Worm (Caenorhabditis elegans) whole organism, young adult: ENCODE results near the gene C34C12.7.
A peak's percentile ranks its signal among the peaks of the same experiment; 100 is the strongest.

ENCODE experiments used
- F23B12.7 ChIP-seq: sonication (generic microtip); optimal IDR thresholded peaks from 2 replicates; lab custom pipeline; 2017; ENCODE audit warnings: missing genetic modification characterization, mild to moderate bottlenecking, missing compliant biosample characterization, antibody characterized with exemption, moderate library complexity; ENCODE audit not compliant: insufficient read depth
- F33H1.4 ChIP-seq: fragments of 200-800 bp; sonication (Bioruptor generic); IDR thresholded peaks from 2 replicates; pipeline ENCODE4 v1.3.6; 2022; ENCODE audit warnings: missing genetic modification reagents, missing genetic modification characterization, missing compliant biosample characterization
- F39B2.1 ChIP-seq: fragments of 200-800 bp; sonication (Bioruptor generic); IDR thresholded peaks from 2 replicates; pipeline ENCODE4 v1.3.6; 2022; ENCODE audit warnings: missing genetic modification reagents, missing genetic modification characterization, missing compliant biosample characterization
- F49E8.2 ChIP-seq: sonication (generic microtip); optimal IDR thresholded peaks from 3 replicates; lab custom pipeline; 2017; ENCODE audit warnings: missing genetic modification characterization, mild to moderate bottlenecking, missing compliant biosample characterization, antibody characterized with exemption, moderate library complexity; ENCODE audit not compliant: insufficient read depth
- T26A5.8 ChIP-seq: sonication (generic microtip); optimal IDR thresholded peaks from 2 replicates; lab custom pipeline; 2016; ENCODE audit warnings: missing genetic modification characterization, missing compliant biosample characterization
- Y79H2A.3 ChIP-seq: fragments of 200-800 bp; sonication (Bioruptor generic); conservative IDR thresholded peaks from 2 replicates; pipeline ENCODE4 v1.3.6; 2022; ENCODE audit warnings: missing genetic modification reagents, missing genetic modification characterization, missing compliant biosample characterization
- ZK185.1 ChIP-seq: sonication (generic microtip); optimal IDR thresholded peaks from 2 replicates; lab custom pipeline; 2016; ENCODE audit warnings: mild to moderate bottlenecking, missing genetic modification characterization, missing compliant biosample characterization; ENCODE audit not compliant: poor library complexity, severe bottlenecking
- akir-1 ChIP-seq: fragments of 200-800 bp; sonication (Bioruptor generic); optimal IDR thresholded peaks from 2 replicates; lab custom pipeline; 2018; ENCODE audit warnings: mild to moderate bottlenecking, missing genetic modification characterization, moderate library complexity, missing compliant biosample characterization
- ama-1 ChIP-seq, 3 experiments: fragments of 150-350 bp in 1 of 3; sonication (generic microtip) in 2 of 3; optimal IDR thresholded peaks; 2 replicates each; lab custom pipeline; 2014 to 2018; ENCODE audit warnings: missing biosample characterization in 2 of 3, missing genetic modification characterization in 2 of 3, missing genetic modification reagents in 2 of 3
- aptf-3 ChIP-seq: fragments of 200-800 bp; sonication (Bioruptor generic); IDR thresholded peaks from 2 replicates; pipeline ENCODE4 v1.3.6; 2022; ENCODE audit warnings: missing genetic modification characterization, missing compliant biosample characterization
- atf-7 ChIP-seq: sonication (generic microtip); optimal IDR thresholded peaks from 2 replicates; lab custom pipeline; 2017; ENCODE audit warnings: mild to moderate bottlenecking, missing genetic modification characterization, missing compliant biosample characterization
- attf-5 ChIP-seq: fragments of 200-800 bp; sonication (Bioruptor generic); optimal IDR thresholded peaks from 2 replicates; lab custom pipeline; 2018; ENCODE audit warnings: mild to moderate bottlenecking, missing genetic modification characterization, missing compliant biosample characterization
- attf-6 ChIP-seq: fragments of 200-800 bp; sonication (Bioruptor generic); IDR thresholded peaks from 2 replicates; pipeline ENCODE4 v1.3.6; 2022; ENCODE audit warnings: missing genetic modification reagents, missing genetic modification characterization, missing compliant biosample characterization
- bed-2 ChIP-seq: fragments of 200-800 bp; sonication (Bioruptor generic); IDR thresholded peaks from 2 replicates; pipeline ENCODE4 v1.3.6; 2022; ENCODE audit warnings: missing genetic modification reagents, missing genetic modification characterization, missing compliant biosample characterization
- cebp-1 ChIP-seq, 2 experiments: fragments of 200-800 bp in 1 of 2; sonication (Bioruptor generic) in 1 of 2; sonication (generic microtip) in 1 of 2; IDR thresholded peaks in 1 of 2; optimal IDR thresholded peaks in 1 of 2; 2 replicates each; pipeline versions ENCODE4 v1.3.6 to Lab custom; 2017 to 2022; ENCODE audit warnings: missing compliant biosample characterization in 2 of 2, missing genetic modification characterization in 2 of 2, mild to moderate bottlenecking in 1 of 2, missing genetic modification reagents in 1 of 2, moderate library complexity in 1 of 2
- cebp-2 ChIP-seq: fragments of 200-800 bp; sonication (Bioruptor generic); IDR thresholded peaks from 2 replicates; pipeline ENCODE4 v1.3.6; 2022; ENCODE audit warnings: missing genetic modification characterization, missing compliant biosample characterization
- dpl-1 ChIP-seq: fragments of 150-350 bp; optimal IDR thresholded peaks from 2 replicates; lab custom pipeline; 2014; ENCODE audit warnings: missing biosample characterization, missing genetic modification reagents, missing genetic modification characterization
- ekl-4 ChIP-seq: fragments of 200-800 bp; sonication (Bioruptor generic); IDR thresholded peaks from 2 replicates; pipeline ENCODE4 v1.3.6; 2022; ENCODE audit warnings: missing genetic modification reagents, missing genetic modification characterization, missing compliant biosample characterization
- ets-4 ChIP-seq: fragments of 200-800 bp; sonication (Bioruptor generic); optimal IDR thresholded peaks from 2 replicates; lab custom pipeline; 2018; ENCODE audit warnings: mild to moderate bottlenecking, missing genetic modification characterization, missing compliant biosample characterization
- hlh-12 ChIP-seq: sonication (generic microtip); optimal IDR thresholded peaks from 2 replicates; lab custom pipeline; 2016; ENCODE audit warnings: missing genetic modification characterization, missing compliant biosample characterization
- let-526 ChIP-seq: fragments of 200-800 bp; sonication (Bioruptor generic); IDR thresholded peaks from 2 replicates; pipeline ENCODE4 v1.3.6; 2022; ENCODE audit warnings: missing genetic modification reagents, missing genetic modification characterization, missing compliant biosample characterization
- let-607 ChIP-seq, 2 experiments: fragments of 200-800 bp in 1 of 2; sonication (Bioruptor generic) in 1 of 2; sonication (generic microtip) in 1 of 2; optimal IDR thresholded peaks; 2 replicates each; lab custom pipeline; 2016 to 2018; ENCODE audit warnings: mild to moderate bottlenecking in 2 of 2, missing compliant biosample characterization in 2 of 2, missing genetic modification characterization in 2 of 2, moderate library complexity in 2 of 2, missing genotype in 1 of 2
- lin-54 ChIP-seq: fragments of 200-800 bp; sonication (Bioruptor generic); optimal IDR thresholded peaks from 2 replicates; lab custom pipeline; 2018; ENCODE audit warnings: mild to moderate bottlenecking, missing genetic modification characterization, missing compliant biosample characterization
- madf-10 ChIP-seq: sonication (generic microtip); optimal IDR thresholded peaks from 2 replicates; lab custom pipeline; 2016; ENCODE audit warnings: mild to moderate bottlenecking, missing genetic modification characterization, missing compliant biosample characterization
- madf-3 ChIP-seq: fragments of 200-800 bp; sonication (Bioruptor generic); IDR thresholded peaks from 2 replicates; pipeline ENCODE4 v1.3.6; 2022; ENCODE audit warnings: missing genetic modification reagents, missing genetic modification characterization, missing compliant biosample characterization
- madf-6 ChIP-seq: fragments of 200-800 bp; sonication (Bioruptor generic); IDR thresholded peaks from 2 replicates; pipeline ENCODE4 v1.3.6; 2022; ENCODE audit warnings: missing genetic modification reagents, missing genetic modification characterization, missing compliant biosample characterization
- mel-28 ChIP-seq: sonication (generic microtip); optimal IDR thresholded peaks from 2 replicates; lab custom pipeline; 2016; ENCODE audit warnings: borderline replicate concordance, mild to moderate bottlenecking, missing genetic modification characterization, missing compliant biosample characterization
- nfyb-1 ChIP-seq: fragments of 200-800 bp; sonication (Bioruptor generic); IDR thresholded peaks from 2 replicates; pipeline ENCODE4 v1.3.6; 2022; ENCODE audit warnings: missing genetic modification reagents, missing genetic modification characterization, missing compliant biosample characterization
- nhr-27 ChIP-seq: fragments of 200-800 bp; sonication (Bioruptor generic); optimal IDR thresholded peaks from 2 replicates; lab custom pipeline; 2018; ENCODE audit warnings: mild to moderate bottlenecking, missing genetic modification characterization, moderate library complexity, missing compliant biosample characterization
- pha-4 ChIP-seq: fragments of 150-350 bp; sonication (generic microtip); optimal IDR thresholded peaks from 2 replicates; lab custom pipeline; 2014; ENCODE audit warnings: missing biosample characterization, missing genetic modification reagents, missing genetic modification characterization
- rcor-1 ChIP-seq: fragments of 200-800 bp; sonication (Bioruptor generic); IDR thresholded peaks from 2 replicates; pipeline ENCODE4 v1.3.6; 2022; ENCODE audit warnings: missing genetic modification reagents, missing genetic modification characterization, missing compliant biosample characterization
- rec-8 ChIP-seq, 2 experiments: sonication (generic microtip); optimal IDR thresholded peaks; 2 replicates each; lab custom pipeline; 2016; ENCODE audit warnings: mild to moderate bottlenecking in 2 of 2, missing genetic modification characterization in 2 of 2, missing genetic modification reagents in 2 of 2, missing genotype in 2 of 2, missing biosample characterization in 1 of 2, missing compliant biosample characterization in 1 of 2, moderate library complexity in 1 of 2
- sea-2 ChIP-seq: fragments of 200-800 bp; sonication (Bioruptor generic); IDR thresholded peaks from 2 replicates; pipeline ENCODE4 v1.3.6; 2022; ENCODE audit warnings: missing genetic modification characterization, missing compliant biosample characterization
- tbp1 ChIP-seq: fragments of 200-800 bp; sonication (Bioruptor generic); optimal IDR thresholded peaks from 2 replicates; lab custom pipeline; 2018; ENCODE audit warnings: mild to moderate bottlenecking, missing genetic modification characterization, missing compliant biosample characterization
- unc-130 ChIP-seq: sonication (generic microtip); optimal IDR thresholded peaks from 2 replicates; lab custom pipeline; 2016; ENCODE audit warnings: missing genetic modification reagents, missing genetic modification characterization, missing compliant biosample characterization
- zfh-2 ChIP-seq: fragments of 200-800 bp; sonication (Bioruptor generic); conservative IDR thresholded peaks from 2 replicates; pipeline ENCODE4 v1.3.6; 2022; ENCODE audit warnings: missing genetic modification reagents, missing genetic modification characterization, missing compliant biosample characterization

C34C12.7 gene

ce11 chrIII:3499850-3500249 is 11.7 kb upstream of the C34C12.7 start (continued):
- TF ChIP-seq zfh-2 (GFP tag; lab: Robert Waterston, UW) (no peak), attf-6 (GFP tag; lab: Robert Waterston, UW) (no peak), dpl-1 (GFP tag; lab: Kevin White, UChicago) (no peak), madf-6 (GFP tag; lab: Robert Waterston, UW) (peak; percentile 41), F49E8.2 (no peak), attf-5 (peak; percentile 12), aptf-3 (GFP tag; lab: Robert Waterston, UW) (no peak), let-607 (tag; optimal IDR thresholded peaks at IDR 0.05; lab: Kevin White, UChicago) (no peak), cebp-1 (GFP tag; IDR thresholded peaks at IDR 0.05; lab: Robert Waterston, UW) (no peak), cebp-1 (tag; optimal IDR thresholded peaks at IDR 0.05; lab: Kevin White, UChicago) (peak; percentile 25), ets-4 (GFP tag; lab: Kevin White, UChicago) (no peak)
- TF ChIP-seq, all 124 proteins: peak for 20

ce11 chrIII:3498957-3499356 is 10.8 kb upstream of the C34C12.7 start, which contains the start of gene M01F1.9:
M01F1.9 (minus strand) TSS chrIII:3499057.
- TF ChIP-seq ZK185.1 (tag; lab: Kevin White, UChicago) (no peak), madf-10 (no peak), nhr-27 (no peak), hlh-12 (no peak), akir-1 (GFP tag; lab: Kevin White, UChicago) (no peak)

ce11 chrIII:3493138-3493537 is 5.0 kb upstream of the C34C12.7 start, which contains the start of gene gly-14:
gly-14 (minus strand) TSS chrIII:3493238.
- no peak for TF ChIP-seq ekl-4 (GFP tag; lab: Robert Waterston, UW)
- TF ChIP-seq tbp1 (GFP tag; lab: Kevin White, UChicago): no peak
- TF ChIP-seq rec-8 (tag; optimal IDR thresholded peaks at IDR 0.05; lab: Kevin White, UChicago): no peak
- no peak for TF ChIP-seq nfyb-1 (GFP tag; lab: Robert Waterston, UW)
- no peak for TF ChIP-seq F33H1.4 (GFP tag; lab: Robert Waterston, UW)
- no peak for TF ChIP-seq pha-4 (tag; lab: Kevin White, UChicago)
- no peak for TF ChIP-seq madf-3 (GFP tag; lab: Robert Waterston, UW)
- TF ChIP-seq lin-54: no peak
- TF ChIP-seq dpl-1 (GFP tag; lab: Kevin White, UChicago): no peak
- no peak for TF ChIP-seq T26A5.8 (tag; lab: Kevin White, UChicago)

ce11 chrIII:3487133-3487532 is 1.0 kb downstream of the C34C12.7 start:
- TF ChIP-seq atf-7 (tag; lab: Kevin White, UChicago) (no peak), unc-130 (GFP tag; lab: Kevin White, UChicago) (no peak), let-526 (GFP tag; lab: Robert Waterston, UW) (no peak), sea-2 (no peak), ama-1 (optimal IDR thresholded peaks at IDR 0.05; lab: Kevin White, UChicago) (no peak), ama-1 (GFP tag; optimal IDR thresholded peaks at IDR 0.05; lab: Kevin White, UChicago) (no peak), madf-3 (GFP tag; lab: Robert Waterston, UW) (no peak), rcor-1 (GFP tag; lab: Robert Waterston, UW) (no peak), Y79H2A.3 (GFP tag; lab: Robert Waterston, UW) (no peak), aptf-3 (GFP tag; lab: Robert Waterston, UW) (no peak), madf-10 (no peak), bed-2 (GFP tag; lab: Robert Waterston, UW) (no peak), F23B12.7 (tag; lab: Kevin White, UChicago) (no peak), F39B2.1 (GFP tag; lab: Robert Waterston, UW) (no peak), cebp-2 (no peak), mel-28 (tag; lab: Kevin White, UChicago) (no peak), nhr-27 (no peak), ZK185.1 (tag; lab: Kevin White, UChicago) (no peak), dpl-1 (GFP tag; lab: Kevin White, UChicago) (no peak)
